1 fruit fly cellular context compared by ENCODE assay signal in genomic region chr2L:3369083-3369653, dm6.
TF ChIP-seq lines count a peak whose summit lies in the region.

No protein-coding gene starts in this region.

TF ChIP-seq in whole organism, embryonic, 481 proteins besides CTCF, POLR2A, EP300 and RAD21 (continued from another document):
- TF ChIP-seq CG34376 (GFP tag; optimal IDR thresholded peaks at IDR 0.05; lab: Kevin White, UChicago) (peak; percentile 81), rib (GFP tag; IDR thresholded peaks at IDR 0.05; lab: Robert Waterston, UW) (0 out of 2 replicates have a peak, but pooled peaks have one; percentile 33), mirr (GFP tag; optimal IDR thresholded peaks at IDR 0.05; lab: Kevin White, UChicago) (peak; percentile 84), Hmr (GFP tag; optimal IDR thresholded peaks at IDR 0.05; lab: Kevin White, UChicago) (peak; percentile 26), grn (GFP tag; optimal IDR thresholded peaks at IDR 0.05; lab: Kevin White, UChicago) (peak; percentile 72), HHEX (GFP tag; optimal IDR thresholded peaks at IDR 0.05; lab: Kevin White, UChicago) (peak; percentile 3), CG10543 (GFP tag; optimal IDR thresholded peaks at IDR 0.05; lab: Kevin White, UChicago) (peak; percentile 68), zfh1 (GFP tag; IDR thresholded peaks at IDR 0.05; lab: Robert Waterston, UW) (no peak), GATAe (GFP tag; conservative IDR thresholded peaks at IDR 0.05; lab: Robert Waterston, UW) (peak; percentile 92), Fer1 (GFP tag; optimal IDR thresholded peaks at IDR 0.05; lab: Kevin White, UChicago) (peak; percentile 4), Hey (tag; optimal IDR thresholded peaks at IDR 0.05; lab: Kevin White, UChicago) (peak; percentile 70), ERR (GFP tag; optimal IDR thresholded peaks at IDR 0.05; lab: Kevin White, UChicago) (no peak), Adf1 (GFP tag; IDR thresholded peaks at IDR 0.05; lab: Robert Waterston, UW) (0 out of 2 replicates have a peak, but pooled peaks have one; percentile 25)
